Fruit fly (Drosophila melanogaster): Measurements from ENCODE around the gene Srg1.

- TF ChIP-seq CG11093 (GFP tag; IDR thresholded peaks at IDR 0.05) (no peak), fd102C (GFP tag; optimal IDR thresholded peaks at IDR 0.05) (no peak), Stat92E (GFP tag; optimal IDR thresholded peaks at IDR 0.05) (no peak), pan (optimal IDR thresholded peaks at IDR 0.05) (no peak), pan (GFP tag; optimal IDR thresholded peaks at IDR 0.05 in 1 of 2, IDR thresholded peaks at IDR 0.05 in 1 of 2) (no peak)
These were observed 21.9 kb upstream of the Srg1 start for dm6 chr3R:24886470-24886869.

All from whole organism, embryonic.